Worm (Caenorhabditis elegans) whole organism, early embryonic: Measurements from ENCODE around the gene cyk-7.

Source experiments
- B0310.2 ChIP-seq: sonication (generic microtip); optimal IDR thresholded peaks from 2 replicates; lab custom pipeline; 2016; ENCODE audit warnings: mild to moderate bottlenecking, missing genetic modification characterization, missing compliant biosample characterization
- F13C5.2 ChIP-seq: sonication (generic microtip); optimal IDR thresholded peaks from 2 replicates; lab custom pipeline; 2017; ENCODE audit warnings: mild to moderate bottlenecking, missing genetic modification characterization, inconsistent platforms, missing compliant biosample characterization
- aly-1 ChIP-seq: sonication (generic microtip); optimal IDR thresholded peaks from 2 replicates; lab custom pipeline; 2016; ENCODE audit warnings: missing genetic modification characterization, missing compliant biosample characterization
- ama-1 ChIP-seq: fragments of 150-350 bp; optimal IDR thresholded peaks from 2 replicates; lab custom pipeline; 2014
- ceh-13 ChIP-seq: fragments of 200-800 bp; sonication (Bioruptor generic); optimal IDR thresholded peaks from 2 replicates; lab custom pipeline; 2018; ENCODE audit warnings: mild to moderate bottlenecking, missing genetic modification characterization, missing compliant biosample characterization
- ceh-36 ChIP-seq: sonication (generic microtip); optimal IDR thresholded peaks from 2 replicates; lab custom pipeline; 2016; ENCODE audit warnings: missing genetic modification characterization, inconsistent platforms, missing compliant biosample characterization
- ets-7 ChIP-seq: sonication (generic microtip); optimal IDR thresholded peaks from 2 replicates; lab custom pipeline; 2016; ENCODE audit warnings: missing genotype, missing genetic modification characterization, missing compliant biosample characterization
- flt-1 ChIP-seq: fragments of 200-800 bp; sonication (Bioruptor generic); IDR thresholded peaks from 2 replicates; pipeline ENCODE4 v1.3.6; 2022; ENCODE audit warnings: missing genetic modification characterization, missing compliant biosample characterization
- hmbx-1 ChIP-seq: sonication (generic microtip); optimal IDR thresholded peaks from 2 replicates; lab custom pipeline; 2016; ENCODE audit warnings: mild to moderate bottlenecking, missing genetic modification characterization, missing compliant biosample characterization
- hmg-4 ChIP-seq: fragments of 200-800 bp; sonication (Bioruptor generic); optimal IDR thresholded peaks from 2 replicates; lab custom pipeline; 2018; ENCODE audit warnings: mild to moderate bottlenecking, missing genetic modification characterization, missing compliant biosample characterization
- hnd-1 ChIP-seq: sonication (generic microtip); optimal IDR thresholded peaks from 2 replicates; lab custom pipeline; 2016; ENCODE audit warnings: missing genetic modification characterization, missing compliant biosample characterization
- pes-1 ChIP-seq: fragments of 200-800 bp; sonication (Bioruptor generic); IDR thresholded peaks from 2 replicates; pipeline ENCODE4 v1.3.6; 2022; ENCODE audit warnings: missing genetic modification reagents, missing genetic modification characterization, missing compliant biosample characterization
- scrt-1 ChIP-seq: fragments of 200-800 bp; sonication (Bioruptor generic); IDR thresholded peaks from 2 replicates; pipeline ENCODE4 v1.3.6; 2022; ENCODE audit warnings: missing genetic modification characterization, missing compliant biosample characterization
- sea-1 ChIP-seq: fragments of 200-800 bp; sonication (Bioruptor generic); conservative IDR thresholded peaks from 2 replicates; pipeline ENCODE4 v1.3.6; 2022; ENCODE audit warnings: missing genetic modification characterization, missing compliant biosample characterization
- tbx-11 ChIP-seq: fragments of 200-800 bp; sonication (Bioruptor generic); IDR thresholded peaks from 2 replicates; pipeline ENCODE4 v1.3.6; 2022; ENCODE audit warnings: missing genetic modification characterization, missing compliant biosample characterization
- tbx-37 ChIP-seq: fragments of 200-800 bp; sonication (Bioruptor generic); conservative IDR thresholded peaks from 2 replicates; pipeline ENCODE4 v1.3.6; 2022; ENCODE audit warnings: missing genetic modification reagents, missing genetic modification characterization, missing compliant biosample characterization
- tra-4 ChIP-seq: sonication (generic microtip); optimal IDR thresholded peaks from 2 replicates; lab custom pipeline; 2017; ENCODE audit warnings: missing genetic modification characterization, missing compliant biosample characterization

Gene cyk-7

ce11 chrIII:7795311-7795710 lies at the start of gene cyk-7:
TSS of gene cyk-7 (minus strand) at chrIII:7795409.
- TF ChIP-seq ceh-36 (tag; lab: Kevin White, UChicago), result no peak
- TF ChIP-seq ceh-13 (GFP tag; lab: Kevin White, UChicago), result no peak
- no peak for TF ChIP-seq sea-1
- TF ChIP-seq hmbx-1, result no peak
- TF ChIP-seq tbx-11 (GFP tag; lab: Robert Waterston, UW), result no peak
- TF ChIP-seq ama-1, result no peak
- TF ChIP-seq flt-1 (GFP tag; lab: Robert Waterston, UW), result no peak
- no peak for TF ChIP-seq scrt-1
- TF ChIP-seq tra-4 (tag; lab: Kevin White, UChicago), result no peak
- TF ChIP-seq F13C5.2 (tag; lab: Kevin White, UChicago), result no peak
- TF ChIP-seq B0310.2 (tag; lab: Kevin White, UChicago), result no peak
- no peak for TF ChIP-seq hmg-4 (GFP tag; lab: Kevin White, UChicago)
- TF ChIP-seq ets-7 (tag; lab: Kevin White, UChicago), result no peak
- TF ChIP-seq pes-1, result no peak
- no peak for TF ChIP-seq tbx-37 (GFP tag; lab: Robert Waterston, UW)
- TF ChIP-seq aly-1, result no peak
- no peak for TF ChIP-seq hnd-1 (tag; lab: Kevin White, UChicago)

- no peak for TF ChIP-seq scrt-1
- no peak for TF ChIP-seq F13C5.2 (tag; lab: Kevin White, UChicago)
- TF ChIP-seq ceh-36 (tag; lab: Kevin White, UChicago), result no peak
- TF ChIP-seq ceh-13 (GFP tag; lab: Kevin White, UChicago), result no peak
- no peak for TF ChIP-seq tbx-37 (GFP tag; lab: Robert Waterston, UW)
- TF ChIP-seq ets-7 (tag; lab: Kevin White, UChicago), result no peak
- no peak for TF ChIP-seq hmg-4 (GFP tag; lab: Kevin White, UChicago)
- TF ChIP-seq tbx-11 (GFP tag; lab: Robert Waterston, UW), result no peak
- no peak for TF ChIP-seq flt-1 (GFP tag; lab: Robert Waterston, UW)
- no peak for TF ChIP-seq hmbx-1
- no peak for TF ChIP-seq tra-4 (tag; lab: Kevin White, UChicago)
- TF ChIP-seq hnd-1 (tag; lab: Kevin White, UChicago), result no peak
- no peak for TF ChIP-seq pes-1
- TF ChIP-seq B0310.2 (tag; lab: Kevin White, UChicago), result no peak
- TF ChIP-seq ama-1, result no peak
- no peak for TF ChIP-seq aly-1
- TF ChIP-seq sea-1, result no peak
Measured at ce11 chrIII:7843536-7843935, 48.3 kb upstream of the cyk-7 start, which contains the start of gene ZK652.8. TSS of gene ZK652.8 (minus strand) at chrIII:7843636.

ce11 chrIII:7838907-7839642 lies 43.9 kb upstream of the cyk-7 start, which contains the start of gene ceh-23:
TSS of gene ceh-23 (plus strand) at chrIII:7839592.
- TF ChIP-seq B0310.2 (tag; lab: Kevin White, UChicago) (no peak), F13C5.2 (tag; lab: Kevin White, UChicago) (no peak), ama-1 (no peak), aly-1 (no peak), scrt-1 (no peak), hmg-4 (GFP tag; lab: Kevin White, UChicago) (no peak)

- TF ChIP-seq ama-1, result no peak
- no peak for TF ChIP-seq ets-7 (tag; lab: Kevin White, UChicago)
- TF ChIP-seq hmbx-1, result no peak
- no peak for TF ChIP-seq aly-1
- no peak for TF ChIP-seq flt-1 (GFP tag; lab: Robert Waterston, UW)
- no peak for TF ChIP-seq tbx-11 (GFP tag; lab: Robert Waterston, UW)
- TF ChIP-seq hmg-4 (GFP tag; lab: Kevin White, UChicago), result no peak
- TF ChIP-seq ceh-13 (GFP tag; lab: Kevin White, UChicago), result no peak
- no peak for TF ChIP-seq F13C5.2 (tag; lab: Kevin White, UChicago)
- no peak for TF ChIP-seq pes-1
- no peak for TF ChIP-seq B0310.2 (tag; lab: Kevin White, UChicago)
- TF ChIP-seq sea-1, result no peak
Measured at ce11 chrIII:7837567-7837966, 42.4 kb upstream of the cyk-7 start.

ce11 chrIII:7835684-7836083 lies 40.5 kb upstream of the cyk-7 start:
- TF ChIP-seq tra-4 (tag; lab: Kevin White, UChicago), result no peak
- TF ChIP-seq tbx-11 (GFP tag; lab: Robert Waterston, UW), result no peak
- no peak for TF ChIP-seq ets-7 (tag; lab: Kevin White, UChicago)
- no peak for TF ChIP-seq ceh-13 (GFP tag; lab: Kevin White, UChicago)
- no peak for TF ChIP-seq hnd-1 (tag; lab: Kevin White, UChicago)
- TF ChIP-seq hmbx-1, result no peak
- TF ChIP-seq flt-1 (GFP tag; lab: Robert Waterston, UW), result no peak
- TF ChIP-seq scrt-1, result no peak
- no peak for TF ChIP-seq B0310.2 (tag; lab: Kevin White, UChicago)
- no peak for TF ChIP-seq pes-1
- TF ChIP-seq hmg-4 (GFP tag; lab: Kevin White, UChicago), result no peak

- TF ChIP-seq ets-7 (tag; lab: Kevin White, UChicago) (no peak), pes-1 (no peak), F13C5.2 (tag; lab: Kevin White, UChicago) (no peak), hmg-4 (GFP tag; lab: Kevin White, UChicago) (no peak), hnd-1 (tag; lab: Kevin White, UChicago) (no peak), aly-1 (no peak), ceh-13 (GFP tag; lab: Kevin White, UChicago) (no peak)
Measured at ce11 chrIII:7834848-7835247, 39.6 kb upstream of the cyk-7 start.

- TF ChIP-seq ama-1, result no peak
Measured at ce11 chrIII:7832473-7832872, 37.3 kb upstream of the cyk-7 start.
